Fruit fly (Drosophila melanogaster): Measurements from ENCODE around the gene mtSSB.

dm6 chr3R:16154263-16154662, 50.8 kb downstream of the mtSSB start:
- TF ChIP-seq fkh (GFP tag; optimal IDR thresholded peaks at IDR 0.05) (no peak), CG10669 (GFP tag; optimal IDR thresholded peaks at IDR 0.05) (no peak), CG3032 (tag; optimal IDR thresholded peaks at IDR 0.05) (peak; percentile 1), Hr39 (GFP tag; optimal IDR thresholded peaks at IDR 0.05) (no peak), CG6854 (GFP tag; optimal IDR thresholded peaks at IDR 0.05) (peak; percentile 6)
